Worm (Caenorhabditis elegans): Measurements from ENCODE around the gene ugt-54.

DNA sequence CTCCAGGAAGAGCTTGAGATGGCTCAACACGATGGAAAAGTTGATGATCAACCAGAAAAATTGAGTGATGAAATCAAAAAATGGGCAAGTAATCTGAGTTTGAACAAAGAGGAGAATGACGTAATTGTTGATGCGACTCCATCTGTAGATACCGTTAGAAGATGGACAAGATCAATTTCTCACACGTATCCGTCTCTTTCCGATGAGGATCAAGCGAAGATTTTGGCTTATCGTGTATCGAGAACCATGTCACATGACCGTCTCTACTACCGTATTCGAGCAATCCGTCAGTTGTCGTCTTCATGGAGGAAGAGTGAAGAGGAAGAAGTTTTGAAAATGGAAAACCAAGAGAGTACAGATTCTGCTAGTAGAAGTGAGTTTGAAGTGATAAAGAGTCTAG is 43.4 kb upstream of the ugt-54 start:
- no peak for TF ChIP-seq dao-5 (tag; optimal IDR thresholded peaks at IDR 0.05)
- TF ChIP-seq him-1 (tag; optimal IDR thresholded peaks at IDR 0.05): no peak
- no peak for TF ChIP-seq W03F9.2 (tag; optimal IDR thresholded peaks at IDR 0.05)

Data from whole organism, L4/young adult.